Worm (Caenorhabditis elegans) whole organism, L4 larva: ENCODE results near the gene F54C9.9.

Source experiments
- ama-1 ChIP-seq: fragments of 150-350 bp; optimal IDR thresholded peaks from 2 replicates; lab custom pipeline; 2014; ENCODE audit warnings: inconsistent platforms, mixed read lengths
- lin-13 ChIP-seq: fragments of 150-350 bp; optimal IDR thresholded peaks from 2 replicates; lab custom pipeline; 2014; ENCODE audit warnings: missing biosample characterization, missing genetic modification reagents, missing genetic modification characterization
- pqm-1 ChIP-seq: sonication (generic microtip); optimal IDR thresholded peaks from 2 replicates; lab custom pipeline; 2017; ENCODE audit warnings: missing biosample characterization, missing genetic modification characterization
- ztf-11 ChIP-seq: fragments of 150-350 bp; optimal IDR thresholded peaks from 2 replicates; lab custom pipeline; 2014; ENCODE audit warnings: missing biosample characterization, missing genetic modification characterization

DNA sequence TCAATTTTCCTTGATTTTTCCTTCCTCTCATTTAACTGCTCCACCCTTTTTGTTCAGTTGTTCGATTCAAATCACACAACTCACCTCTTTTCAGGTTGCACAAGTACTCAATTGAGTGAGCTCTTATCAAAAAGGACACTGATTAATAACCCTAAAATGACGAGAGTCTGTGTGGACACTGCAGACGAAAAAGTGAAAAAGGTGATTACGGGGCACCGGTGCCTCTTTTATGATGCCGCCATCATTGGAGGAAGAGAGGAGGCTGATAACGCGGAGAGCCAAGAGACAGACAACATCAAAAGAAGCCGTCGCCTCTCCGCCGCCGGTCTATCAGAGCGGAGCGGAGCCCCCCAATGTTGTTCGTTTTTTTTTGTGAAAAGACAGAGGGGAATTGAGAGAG lies 47.3 kb downstream of the F54C9.9 start, which contains the start of gene sptf-2:
- TF ChIP-seq ztf-11 (tag; lab: Kevin White, UChicago) (no peak), lin-13 (GFP tag; lab: Kevin White, UChicago) (no peak), pqm-1 (tag; lab: Kevin White, UChicago) (peak; percentile 97), ama-1 (lab: Kevin White, UChicago) (no peak)
